Fruit fly (Drosophila melanogaster) whole organism, adult: ENCODE results near the gene Mp.

Source experiments
- CG11617 ChIP-seq: fragments of 200-800 bp; sonication (Bioruptor generic); optimal IDR thresholded peaks from 2 replicates; lab custom pipeline; 2017; ENCODE audit warnings: mild to moderate bottlenecking, missing biosample characterization, missing genetic modification reagents, missing genetic modification characterization
- CG12768 ChIP-seq: fragments of 200-800 bp; sonication (Bioruptor generic); optimal IDR thresholded peaks from 2 replicates; lab custom pipeline; 2017; ENCODE audit warnings: missing biosample characterization, missing genetic modification characterization, mild to moderate bottlenecking, moderate library complexity, missing genetic modification reagents
- CG14711 ChIP-seq: fragments of 200-800 bp; sonication (Bioruptor generic); optimal IDR thresholded peaks from 2 replicates; lab custom pipeline; 2018; ENCODE audit warnings: missing biosample characterization, mild to moderate bottlenecking, missing genetic modification characterization, moderate library complexity
- CG1620 ChIP-seq: fragments of 200-800 bp; sonication (Bioruptor generic); optimal IDR thresholded peaks from 2 replicates; lab custom pipeline; 2016; ENCODE audit warnings: missing biosample characterization, missing genetic modification characterization
- CG33017 ChIP-seq: fragments of 200-800 bp; sonication (Bioruptor generic); optimal IDR thresholded peaks from 2 replicates; lab custom pipeline; 2018; ENCODE audit warnings: missing biosample characterization, mild to moderate bottlenecking, missing genetic modification characterization, moderate library complexity
- CG5204 ChIP-seq: fragments of 200-800 bp; sonication (Bioruptor generic); optimal IDR thresholded peaks from 2 replicates; lab custom pipeline; 2016; ENCODE audit warnings: missing biosample characterization, missing genetic modification characterization
- CG7045 ChIP-seq: fragments of 200-800 bp; sonication (Bioruptor generic); optimal IDR thresholded peaks from 2 replicates; lab custom pipeline; 2017; ENCODE audit warnings: missing biosample characterization, mild to moderate bottlenecking, missing genetic modification characterization
- CG7101 ChIP-seq: fragments of 200-800 bp; sonication (Bioruptor generic); optimal IDR thresholded peaks from 2 replicates; lab custom pipeline; 2018; ENCODE audit warnings: missing biosample characterization, mild to moderate bottlenecking, missing genetic modification characterization, moderate library complexity
- Clk ChIP-seq: fragments of 200-800 bp; sonication (Bioruptor generic); optimal IDR thresholded peaks from 2 replicates; lab custom pipeline; 2017; ENCODE audit warnings: missing biosample characterization, missing genetic modification characterization
- Crg-1 ChIP-seq: fragments of 200-800 bp; sonication (Bioruptor generic); optimal IDR thresholded peaks from 2 replicates; lab custom pipeline; 2016; ENCODE audit warnings: missing biosample characterization, missing genetic modification characterization
- Hr96 ChIP-seq: fragments of 200-800 bp; sonication (Bioruptor generic); optimal IDR thresholded peaks from 2 replicates; lab custom pipeline; 2016; ENCODE audit warnings: missing biosample characterization, missing genetic modification characterization
- Mnt ChIP-seq: fragments of 200-800 bp; sonication (Bioruptor generic); optimal IDR thresholded peaks from 2 replicates; lab custom pipeline; 2016; ENCODE audit warnings: missing biosample characterization, mild to moderate bottlenecking, missing genetic modification characterization
- bab1 ChIP-seq: fragments of 200-800 bp; sonication (Bioruptor generic); optimal IDR thresholded peaks from 3 replicates; lab custom pipeline; 2019; ENCODE audit warnings: missing biosample characterization, mild to moderate bottlenecking, missing genetic modification characterization, moderate library complexity
- cic ChIP-seq: fragments of 200-800 bp; sonication (Bioruptor generic); optimal IDR thresholded peaks from 2 replicates; lab custom pipeline; 2017; ENCODE audit warnings: missing biosample characterization, mild to moderate bottlenecking, missing genetic modification characterization, moderate library complexity
- cnc ChIP-seq, 2 experiments: fragments of >200 bp; optimal IDR thresholded peaks; 2 replicates each; lab custom pipeline; 2017
- kay ChIP-seq: fragments of 200-800 bp; sonication (Bioruptor generic); peaks from one replicate; lab custom pipeline; 2016; ENCODE audit warnings: missing biosample characterization, missing genetic modification characterization, borderline replicate concordance
- ovo ChIP-seq: fragments of 200-800 bp; sonication (Bioruptor generic); optimal IDR thresholded peaks from 2 replicates; lab custom pipeline; 2016; ENCODE audit warnings: missing biosample characterization, missing genetic modification characterization
- pad ChIP-seq: fragments of 200-800 bp; sonication (Bioruptor generic); optimal IDR thresholded peaks from 3 replicates; lab custom pipeline; 2017; ENCODE audit warnings: missing biosample characterization, missing genetic modification characterization, mild to moderate bottlenecking, moderate library complexity, missing genetic modification reagents
- tj ChIP-seq: fragments of 200-800 bp; sonication (Bioruptor generic); optimal IDR thresholded peaks from 3 replicates; lab custom pipeline; 2017; ENCODE audit warnings: missing biosample characterization, mild to moderate bottlenecking, missing genetic modification characterization, moderate library complexity
- toe ChIP-seq: fragments of 200-800 bp; sonication (Bioruptor generic); optimal IDR thresholded peaks from 2 replicates; lab custom pipeline; 2016; ENCODE audit warnings: missing biosample characterization, missing genetic modification characterization

Mp gene

DNA sequence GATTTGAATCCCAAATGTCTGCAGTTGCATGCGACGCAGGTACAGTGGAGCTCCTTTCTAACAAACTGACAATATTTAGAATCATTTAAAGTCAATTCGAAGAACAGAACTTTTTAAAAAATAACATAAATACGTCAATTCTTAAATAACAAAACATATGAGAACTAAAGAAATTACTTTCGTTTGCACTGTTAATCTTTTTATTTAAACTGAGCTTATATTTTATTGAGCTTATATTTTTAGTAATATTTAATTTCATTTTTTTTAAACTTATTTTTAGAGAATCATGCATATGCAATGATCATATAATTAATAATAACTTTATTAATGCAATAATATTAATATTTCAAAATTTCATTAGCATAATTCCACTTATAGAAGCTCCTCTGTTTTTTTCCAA lies 18.1 kb upstream of the Mp start:
- TF ChIP-seq CG14711 (tag; lab: Kevin White, UChicago) (no peak), CG12768 (GFP tag; lab: Kevin White, UChicago) (no peak), CG7101 (tag; lab: Kevin White, UChicago) (no peak)

dm6 chr3L:6981109-6981741 lies 17.4 kb upstream of the Mp start:
- TF ChIP-seq CG1620 (GFP tag; lab: Kevin White, UChicago): no peak
- no peak for TF ChIP-seq cic (GFP tag; lab: Kevin White, UChicago)
- TF ChIP-seq CG7101 (tag; lab: Kevin White, UChicago): no peak
- TF ChIP-seq ovo: no peak
- no peak for TF ChIP-seq CG12768 (GFP tag; lab: Kevin White, UChicago)
- no peak for TF ChIP-seq bab1 (GFP tag; lab: Kevin White, UChicago)
- TF ChIP-seq CG11617 (GFP tag; lab: Kevin White, UChicago): no peak
- TF ChIP-seq Mnt (GFP tag; lab: Kevin White, UChicago): no peak
- TF ChIP-seq CG5204 (GFP tag; lab: Kevin White, UChicago): no peak
- TF ChIP-seq tj (GFP tag; lab: Kevin White, UChicago): no peak

dm6 chr3L:6981823-6982222 lies 16.8 kb upstream of the Mp start:
- TF ChIP-seq kay (GFP tag; lab: Kevin White, UChicago): no peak
- TF ChIP-seq tj (GFP tag; lab: Kevin White, UChicago): no peak
- no peak for TF ChIP-seq ovo
- no peak for TF ChIP-seq Hr96 (GFP tag; lab: Kevin White, UChicago)
- no peak for TF ChIP-seq CG7045 (GFP tag; lab: Kevin White, UChicago)
- no peak for TF ChIP-seq Clk (GFP tag; lab: Kevin White, UChicago)
- TF ChIP-seq CG1620 (GFP tag; lab: Kevin White, UChicago): no peak
- TF ChIP-seq Mnt (GFP tag; lab: Kevin White, UChicago): no peak
- TF ChIP-seq CG33017 (tag; lab: Kevin White, UChicago): no peak
- no peak for TF ChIP-seq cic (GFP tag; lab: Kevin White, UChicago)

DNA sequence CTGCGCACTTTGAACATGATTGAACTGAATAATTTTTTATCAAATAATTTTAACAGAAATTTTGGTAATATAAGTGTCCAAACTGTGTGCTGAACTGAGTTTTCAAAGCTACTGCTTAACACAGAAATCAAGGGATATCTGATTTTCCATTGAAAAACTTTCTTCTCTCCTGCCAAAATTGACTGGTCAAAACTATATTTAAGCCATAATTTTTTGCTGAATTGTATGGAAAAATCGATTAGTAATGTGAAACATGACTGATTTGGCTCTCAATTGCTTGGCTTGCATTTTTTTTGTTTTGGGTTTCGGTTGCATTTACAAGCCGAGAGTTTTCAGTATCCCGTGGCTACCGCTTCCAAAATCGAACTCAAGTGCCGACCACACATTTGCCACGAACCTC lies 14.2 kb upstream of the Mp start, which contains the start of the genes CG32388 and CG43439:
TSS of gene CG32388 (minus strand) at position 101 of the 400 bp plus-strand sequence.
TSS of gene CG43439 (minus strand) at position 101 of the 400 bp plus-strand sequence.
- TF ChIP-seq Clk (GFP tag; lab: Kevin White, UChicago) (no peak), tj (GFP tag; lab: Kevin White, UChicago) (peak; percentile 39)

DNA sequence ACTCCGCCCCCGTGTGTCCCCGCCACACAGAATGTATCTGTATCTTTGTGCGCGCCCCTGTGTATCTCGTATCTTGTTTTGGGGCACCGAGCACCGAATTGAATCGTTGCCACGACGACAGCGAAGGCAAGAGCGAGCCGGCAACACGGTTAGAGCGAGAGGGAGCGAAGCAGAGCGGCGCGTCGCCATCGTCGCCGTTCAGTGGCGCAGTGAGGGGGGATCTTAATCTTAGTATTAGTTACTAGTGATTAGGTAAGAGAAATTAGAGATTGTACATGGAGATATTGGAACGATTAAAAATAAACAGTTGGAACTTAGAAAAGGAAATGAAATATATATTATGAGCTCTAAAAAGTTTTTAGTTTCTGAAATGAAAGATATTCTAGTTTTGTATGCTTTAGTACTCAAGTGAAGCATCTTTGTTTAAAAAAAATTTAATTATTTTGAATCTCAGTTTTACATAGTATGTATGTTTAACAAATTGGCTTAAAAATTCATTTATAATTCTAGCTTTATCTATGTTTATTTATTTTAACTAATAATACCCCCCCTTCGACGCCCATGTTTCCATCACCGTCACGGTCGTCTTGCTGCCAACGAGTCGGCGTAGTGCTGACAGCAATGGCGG lies 9.6 kb upstream of the Mp start:
- TF ChIP-seq CG12768 (GFP tag; lab: Kevin White, UChicago) (no peak), CG7045 (GFP tag; lab: Kevin White, UChicago) (peak; percentile 26), toe (GFP tag; lab: Kevin White, UChicago) (no peak), CG33017 (tag; lab: Kevin White, UChicago) (no peak), pad (GFP tag; lab: Kevin White, UChicago) (peak; percentile 18), bab1 (GFP tag; lab: Kevin White, UChicago) (peak; percentile 17), CG7101 (tag; lab: Kevin White, UChicago) (peak; percentile 14), Clk (GFP tag; lab: Kevin White, UChicago) (no peak), CG14711 (tag; lab: Kevin White, UChicago) (no peak), ovo (no peak)

dm6 chr3L:6990288-6990687 lies 8.4 kb upstream of the Mp start, which contains the start of gene bin:
TSS of gene bin (plus strand) at chr3L:6990622.
- TF ChIP-seq Mnt (GFP tag; lab: Kevin White, UChicago) (no peak), bab1 (GFP tag; lab: Kevin White, UChicago) (no peak), CG1620 (GFP tag; lab: Kevin White, UChicago) (no peak), ovo (no peak), CG14711 (tag; lab: Kevin White, UChicago) (no peak), CG33017 (tag; lab: Kevin White, UChicago) (no peak), Clk (GFP tag; lab: Kevin White, UChicago) (no peak), CG7045 (GFP tag; lab: Kevin White, UChicago) (no peak), toe (GFP tag; lab: Kevin White, UChicago) (no peak), CG5204 (GFP tag; lab: Kevin White, UChicago) (no peak), cic (GFP tag; lab: Kevin White, UChicago) (no peak)

DNA sequence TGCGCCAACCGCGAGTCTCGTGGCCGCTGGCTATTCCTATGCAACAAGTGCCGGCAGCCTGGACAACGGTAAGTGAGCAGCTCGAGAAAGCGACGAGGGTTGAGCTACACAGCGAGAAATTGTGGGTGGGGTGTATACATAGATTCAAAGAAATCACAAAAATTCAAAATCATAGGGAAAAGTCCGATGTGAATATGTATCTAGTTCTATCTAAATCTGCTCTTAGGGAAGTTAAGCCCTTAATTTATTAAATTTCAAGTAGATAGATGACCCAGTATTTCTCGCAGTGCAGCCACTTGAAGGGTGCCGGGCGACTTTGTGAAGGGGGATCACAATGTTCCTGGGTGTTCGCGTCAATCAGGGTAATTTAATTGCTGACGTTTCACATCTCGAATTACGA lies 5.3 kb upstream of the Mp start:
- TF ChIP-seq CG11617 (GFP tag; lab: Kevin White, UChicago) (no peak), CG14711 (tag; lab: Kevin White, UChicago) (no peak), CG33017 (tag; lab: Kevin White, UChicago) (no peak), Mnt (GFP tag; lab: Kevin White, UChicago) (no peak), Hr96 (GFP tag; lab: Kevin White, UChicago) (no peak), Crg-1 (no peak), CG5204 (GFP tag; lab: Kevin White, UChicago) (no peak), bab1 (GFP tag; lab: Kevin White, UChicago) (no peak), CG7045 (GFP tag; lab: Kevin White, UChicago) (no peak), toe (GFP tag; lab: Kevin White, UChicago) (no peak), cic (GFP tag; lab: Kevin White, UChicago) (no peak), CG12768 (GFP tag; lab: Kevin White, UChicago) (no peak), pad (GFP tag; lab: Kevin White, UChicago) (no peak), ovo (no peak), kay (GFP tag; lab: Kevin White, UChicago) (no peak), CG7101 (tag; lab: Kevin White, UChicago) (no peak), cnc (optimal IDR thresholded peaks at IDR 0.05; lab: Kevin White, UChicago) (no peak)
